Worm (Caenorhabditis elegans) whole organism, mixed stage, embryonic: ENCODE results near the gene C36B7.3.

Source experiments
- elt-3 ChIP-seq: fragments of 150-350 bp; optimal IDR thresholded peaks from 2 replicates; lab custom pipeline; 2014; ENCODE audit warnings: missing biosample characterization, missing genetic modification characterization
- lin-13 ChIP-seq: fragments of 150-350 bp; optimal IDR thresholded peaks from 2 replicates; lab custom pipeline; 2014; ENCODE audit warnings: missing biosample characterization, missing genetic modification characterization
- lsy-2 ChIP-seq: fragments of 150-350 bp; optimal IDR thresholded peaks from 2 replicates; lab custom pipeline; 2014; ENCODE audit warnings: missing biosample characterization, missing genetic modification characterization
- nhr-12 ChIP-seq: fragments of 150-350 bp; optimal IDR thresholded peaks from 2 replicates; lab custom pipeline; 2014; ENCODE audit warnings: missing biosample characterization, missing genetic modification characterization

DNA sequence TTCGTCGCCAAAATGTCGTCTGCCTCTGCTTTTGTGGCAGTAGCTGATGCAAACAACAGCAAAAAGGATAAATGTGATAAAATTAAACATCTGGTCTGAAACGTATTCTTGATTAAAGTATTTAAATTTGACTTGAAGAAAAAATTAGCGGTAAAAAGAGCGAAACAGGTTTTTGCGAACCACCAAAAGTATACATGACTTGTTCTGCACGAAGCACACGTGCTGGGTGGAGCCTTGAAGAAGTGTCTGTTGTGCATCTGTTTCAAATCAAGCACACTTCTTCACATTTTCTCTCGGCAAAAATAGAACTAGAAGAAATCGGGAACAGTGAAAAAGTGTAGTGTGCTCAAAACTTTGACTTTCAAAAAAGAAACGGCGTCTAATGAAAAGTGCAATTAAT, 38.3 kb upstream of the C36B7.3 start, which contains the start of gene B0403.3:
- TF ChIP-seq lsy-2 (tag; lab: Kevin White, UChicago) (no peak), lin-13 (tag; lab: Kevin White, UChicago) (no peak), elt-3 (tag; lab: Kevin White, UChicago) (no peak), nhr-12 (tag; lab: Kevin White, UChicago) (no peak)
